Fruit fly (Drosophila melanogaster) S2 (cell line): ENCODE data around the gene dmrt99B.

Source experiments
- CG8478 ChIP-seq: fragments of >200 bp; optimal IDR thresholded peaks from 2 replicates; lab custom pipeline; 2018
- CTCF ChIP-seq, 2 experiments: fragments of >200 bp; optimal IDR thresholded peaks; 2 replicates each; lab custom pipeline; 2018

The dmrt99B gene

dm6 chr3R:29717519-29717918 lies 25.1 kb downstream of the dmrt99B start:
- TF ChIP-seq CG8478 (lab: Kevin White, UChicago) (no peak), CTCF (optimal IDR thresholded peaks at IDR 0.05; lab: Kevin White, UChicago) (no peak)

dm6 chr3R:29718363-29718762 lies 26.0 kb downstream of the dmrt99B start, which contains the start of gene CG15506:
Gene CG15506, plus strand, starts transcription at chr3R:29718663.
- TF ChIP-seq CG8478 (lab: Kevin White, UChicago), result no peak
- TF ChIP-seq CTCF (optimal IDR thresholded peaks at IDR 0.05; lab: Kevin White, UChicago), result no peak

dm6 chr3R:29722238-29722637 lies 29.8 kb downstream of the dmrt99B start, which contains the start of gene CG34296:
Gene CG34296, plus strand, starts transcription at chr3R:29722538.
- TF ChIP-seq CG8478 (lab: Kevin White, UChicago) (no peak), CTCF (optimal IDR thresholded peaks at IDR 0.05; lab: Kevin White, UChicago) (no peak)

- TF ChIP-seq CTCF (optimal IDR thresholded peaks at IDR 0.05; lab: Kevin White, UChicago), result no peak
Observed at dm6 chr3R:29723048-29723656, 30.8 kb downstream of the dmrt99B start, which contains the start of gene Pcd. Gene Pcd, plus strand, starts transcription at chr3R:29723163.

dm6 chr3R:29724745-29725144 lies 32.4 kb downstream of the dmrt99B start, which contains the start of the genes Naa40 and CG18731:
Gene Naa40, minus strand, starts transcription at chr3R:29724950.
Gene CG18731, plus strand, starts transcription at chr3R:29725027.
- TF ChIP-seq CTCF (optimal IDR thresholded peaks at IDR 0.05; lab: Kevin White, UChicago) (no peak), CG8478 (lab: Kevin White, UChicago) (no peak)

- TF ChIP-seq CTCF (optimal IDR thresholded peaks at IDR 0.05; lab: Kevin White, UChicago) (peak; percentile 52), CG8478 (lab: Kevin White, UChicago) (no peak)
Observed at dm6 chr3R:29725577-29726240, 33.3 kb downstream of the dmrt99B start, which contains the start of gene Kul. Gene Kul, plus strand, starts transcription at chr3R:29725830.

dm6 chr3R:29726277-29726676 lies 33.9 kb downstream of the dmrt99B start:
- TF ChIP-seq CTCF (optimal IDR thresholded peaks at IDR 0.05; lab: Kevin White, UChicago) (no peak), CG8478 (lab: Kevin White, UChicago) (no peak)

- no peak for TF ChIP-seq CG8478 (lab: Kevin White, UChicago)
- TF ChIP-seq CTCF (optimal IDR thresholded peaks at IDR 0.05; lab: Kevin White, UChicago), result no peak
Observed at dm6 chr3R:29736678-29737093, 44.3 kb downstream of the dmrt99B start, which contains the start of the genes CG7601 and CIA30. Gene CG7601, minus strand, starts transcription at chr3R:29736745. Gene CIA30, plus strand, starts transcription at chr3R:29736965.

dm6 chr3R:29737891-29738290 lies 45.5 kb downstream of the dmrt99B start, which contains the start of gene Gnpnat:
Gene Gnpnat, plus strand, starts transcription at chr3R:29738275.
- TF ChIP-seq CG8478 (lab: Kevin White, UChicago) (no peak), CTCF (optimal IDR thresholded peaks at IDR 0.05; lab: Kevin White, UChicago) (no peak)

dm6 chr3R:29740078-29740477 lies 47.7 kb downstream of the dmrt99B start:
- TF ChIP-seq CG8478 (lab: Kevin White, UChicago), result no peak
- no peak for TF ChIP-seq CTCF (optimal IDR thresholded peaks at IDR 0.05; lab: Kevin White, UChicago)

- TF ChIP-seq CG8478 (lab: Kevin White, UChicago) (no peak), CTCF (optimal IDR thresholded peaks at IDR 0.05; lab: Kevin White, UChicago) (peak; percentile 18 to 55)
Observed at dm6 chr3R:29745056-29745455, 52.7 kb downstream of the dmrt99B start, which contains the start of the genes Wdr24 and IntS11. Gene Wdr24, minus strand, starts transcription at chr3R:29745092. Gene IntS11, plus strand, starts transcription at chr3R:29745337.
